Worm (Caenorhabditis elegans) whole organism, L4 larva: ENCODE data around the gene hum-5.

Experiments
- F10B5.3 ChIP-seq: sonication (generic microtip); optimal IDR thresholded peaks from 2 replicates; lab custom pipeline; 2016; ENCODE audit warnings: mild to moderate bottlenecking, missing genetic modification characterization, missing compliant biosample characterization
- F49E8.2 ChIP-seq: sonication (generic microtip); optimal IDR thresholded peaks from 2 replicates; lab custom pipeline; 2016; ENCODE audit warnings: missing compliant biosample characterization, mild to moderate bottlenecking, missing genetic modification characterization, borderline replicate concordance
- Y48G9A.11 ChIP-seq: fragments of 200-800 bp; sonication (Bioruptor generic); IDR thresholded peaks from 2 replicates; pipeline ENCODE4 v1.3.6; 2022; ENCODE audit warnings: missing genetic modification reagents, missing genetic modification characterization, missing compliant biosample characterization
- Y75B8A.6 ChIP-seq: fragments of 200-800 bp; sonication (Bioruptor generic); IDR thresholded peaks from 2 replicates; pipeline ENCODE4 v1.3.6; 2022; ENCODE audit warnings: missing genetic modification reagents, missing genetic modification characterization, missing compliant biosample characterization
- ZK337.2 ChIP-seq: fragments of 200-800 bp; sonication (Bioruptor generic); IDR thresholded peaks from 2 replicates; pipeline ENCODE4 v1.3.6; 2022; ENCODE audit warnings: missing genetic modification reagents, missing genetic modification characterization, missing compliant biosample characterization
- ZK546.5 ChIP-seq, 2 experiments: sonication (generic microtip); optimal IDR thresholded peaks; 2 replicates each; lab custom pipeline; 2017; ENCODE audit warnings: missing biosample characterization in 2 of 2, missing genetic modification characterization in 2 of 2
- ceh-82 ChIP-seq: sonication (generic microtip); optimal IDR thresholded peaks from 2 replicates; lab custom pipeline; 2017; ENCODE audit warnings: missing biosample characterization, missing genetic modification characterization
- ces-1 ChIP-seq: fragments of 150-350 bp; sonication (generic microtip); optimal IDR thresholded peaks from 4 replicates; lab custom pipeline; 2014; ENCODE audit warnings: missing biosample characterization, missing genetic modification reagents, missing genetic modification characterization
- daf-16 ChIP-seq, 3 experiments: sonication (generic microtip); optimal IDR thresholded peaks; 2 replicates each; lab custom pipeline; 2016 to 2017; ENCODE audit warnings: missing genetic modification characterization in 3 of 3, missing genetic modification reagents in 3 of 3, mild to moderate bottlenecking in 2 of 3, missing compliant biosample characterization in 2 of 3, missing biosample characterization in 1 of 3, moderate library complexity in 1 of 3
- daf-19 ChIP-seq: fragments of 200-800 bp; sonication (Bioruptor generic); conservative IDR thresholded peaks from 2 replicates; pipeline ENCODE4 v1.3.6; 2022; ENCODE audit warnings: missing genetic modification characterization, missing compliant biosample characterization
- dmd-6 ChIP-seq: fragments of 200-800 bp; sonication (Bioruptor generic); IDR thresholded peaks from 2 replicates; pipeline ENCODE4 v1.3.6; 2022; ENCODE audit warnings: missing genetic modification reagents, missing genetic modification characterization, missing compliant biosample characterization
- dmd-9 ChIP-seq: fragments of 200-800 bp; sonication (Bioruptor generic); IDR thresholded peaks from 2 replicates; pipeline ENCODE4 v1.3.6; 2022; ENCODE audit warnings: missing genetic modification reagents, missing genetic modification characterization, missing compliant biosample characterization
- egl-43 ChIP-seq: fragments of 200-800 bp; sonication (Bioruptor generic); IDR thresholded peaks from 2 replicates; pipeline ENCODE4 v1.3.6; 2022; ENCODE audit warnings: missing genetic modification reagents, missing genetic modification characterization, missing compliant biosample characterization
- hlh-11 ChIP-seq: fragments of 200-800 bp; sonication (Bioruptor generic); optimal IDR thresholded peaks from 2 replicates; lab custom pipeline; 2018; ENCODE audit warnings: mild to moderate bottlenecking, missing genetic modification characterization, missing compliant biosample characterization
- hlh-30 ChIP-seq: sonication (generic microtip); optimal IDR thresholded peaks from 2 replicates; lab custom pipeline; 2017; ENCODE audit warnings: antibody characterized with exemption, mild to moderate bottlenecking, missing genetic modification characterization, missing compliant biosample characterization; ENCODE audit not compliant: insufficient read depth
- hmg-1.1 ChIP-seq: fragments of 200-800 bp; sonication (Bioruptor generic); IDR thresholded peaks from 2 replicates; pipeline ENCODE4 v1.3.6; 2022; ENCODE audit warnings: missing genetic modification reagents, missing genetic modification characterization, missing compliant biosample characterization
- lin-38 ChIP-seq: fragments of 200-800 bp; sonication (Bioruptor generic); IDR thresholded peaks from 2 replicates; pipeline ENCODE4 v1.3.6; 2022; ENCODE audit warnings: missing genetic modification reagents, missing genetic modification characterization, missing compliant biosample characterization
- lir-3 ChIP-seq: sonication (generic microtip); optimal IDR thresholded peaks from 2 replicates; lab custom pipeline; 2016; ENCODE audit warnings: mild to moderate bottlenecking, missing genetic modification characterization, missing compliant biosample characterization
- lsy-2 ChIP-seq, 2 experiments: fragments of 150-350 bp in 1 of 2; sonication (generic microtip) in 1 of 2; optimal IDR thresholded peaks; 2 replicates each; lab custom pipeline; 2014 to 2017; ENCODE audit warnings: missing biosample characterization in 2 of 2, missing genetic modification characterization in 2 of 2
- madf-5 ChIP-seq, 2 experiments: fragments of 200-800 bp; sonication (Bioruptor generic); IDR thresholded peaks; 2 replicates each; pipeline ENCODE4 v1.3.6; 2022; ENCODE audit warnings: missing compliant biosample characterization in 2 of 2, missing genetic modification characterization in 2 of 2
- madf-9 ChIP-seq: fragments of 200-800 bp; sonication (Bioruptor generic); conservative IDR thresholded peaks from 2 replicates; pipeline ENCODE4 v1.3.6; 2022; ENCODE audit warnings: missing genetic modification reagents, missing genetic modification characterization, missing compliant biosample characterization
- mdl-1 ChIP-seq, 2 experiments: fragments of 150-350 bp in 1 of 2; sonication (generic microtip) in 1 of 2; optimal IDR thresholded peaks; 2 replicates each; lab custom pipeline; 2014 to 2017; ENCODE audit warnings: missing biosample characterization in 2 of 2, missing genetic modification characterization in 2 of 2
- mep-1 ChIP-seq: fragments of 150-350 bp; sonication (generic microtip); optimal IDR thresholded peaks from 3 replicates; lab custom pipeline; 2014; ENCODE audit warnings: missing biosample characterization, missing genetic modification characterization
- mxl-3 ChIP-seq: fragments of 200-800 bp; sonication (Bioruptor generic); optimal IDR thresholded peaks from 2 replicates; lab custom pipeline; 2018; ENCODE audit warnings: mild to moderate bottlenecking, missing genetic modification characterization, missing compliant biosample characterization
- nhr-11 ChIP-seq: fragments of 150-350 bp; optimal IDR thresholded peaks from 2 replicates; lab custom pipeline; 2014; ENCODE audit warnings: missing biosample characterization, missing genetic modification characterization
- nhr-111 ChIP-seq: fragments of 200-800 bp; sonication (Bioruptor generic); optimal IDR thresholded peaks from 2 replicates; lab custom pipeline; 2018; ENCODE audit warnings: mild to moderate bottlenecking, missing genetic modification characterization, missing compliant biosample characterization
- nhr-28 ChIP-seq: fragments of 150-350 bp; optimal IDR thresholded peaks from 2 replicates; lab custom pipeline; 2014; ENCODE audit warnings: missing biosample characterization, missing genetic modification characterization
- nhr-41 ChIP-seq: fragments of 200-800 bp; sonication (Bioruptor generic); IDR thresholded peaks from 2 replicates; pipeline ENCODE4 v1.3.6; 2022; ENCODE audit warnings: missing genetic modification reagents, missing genetic modification characterization, missing compliant biosample characterization
- nhr-42 ChIP-seq: fragments of 200-800 bp; sonication (Bioruptor generic); IDR thresholded peaks from 2 replicates; pipeline ENCODE4 v1.3.6; 2022; ENCODE audit warnings: missing genetic modification characterization, missing compliant biosample characterization
- nhr-76 ChIP-seq: fragments of 150-350 bp; optimal IDR thresholded peaks from 2 replicates; lab custom pipeline; 2014; ENCODE audit warnings: missing biosample characterization, missing genetic modification characterization
- pha-4 ChIP-seq, 2 experiments: fragments of 150-350 bp in 1 of 2; fragments of 200-800 bp in 1 of 2; sonication (Bioruptor generic) in 1 of 2; IDR thresholded peaks in 1 of 2; optimal IDR thresholded peaks in 1 of 2; 2 replicates each; pipeline versions ENCODE4 v1.3.6 to Lab custom; 2014 to 2022; ENCODE audit warnings: missing genetic modification characterization in 2 of 2, missing genetic modification reagents in 2 of 2, missing biosample characterization in 1 of 2, missing compliant biosample characterization in 1 of 2
- php-3 ChIP-seq: fragments of 200-800 bp; sonication (Bioruptor generic); IDR thresholded peaks from 2 replicates; pipeline ENCODE4 v1.3.6; 2022; ENCODE audit warnings: missing genetic modification reagents, missing genetic modification characterization, missing compliant biosample characterization
- rbr-2 ChIP-seq: sonication (generic microtip); optimal IDR thresholded peaks from 2 replicates; lab custom pipeline; 2016; ENCODE audit warnings: missing genotype, missing genetic modification characterization, missing compliant biosample characterization
- sdz-12 ChIP-seq: fragments of 200-800 bp; sonication (Bioruptor generic); optimal IDR thresholded peaks from 2 replicates; lab custom pipeline; 2018; ENCODE audit warnings: mild to moderate bottlenecking, missing genetic modification characterization, missing compliant biosample characterization
- set-16 ChIP-seq: fragments of 200-800 bp; sonication (Bioruptor generic); IDR thresholded peaks from 2 replicates; pipeline ENCODE4 v1.3.6; 2022; ENCODE audit warnings: missing genetic modification reagents, missing genetic modification characterization, missing compliant biosample characterization
- unc-62 ChIP-seq, 3 experiments: fragments of 150-350 bp in 1 of 3; sonication (generic microtip); optimal IDR thresholded peaks in 2 of 3; peaks in 1 of 3; 1 replicate in 1 of 3; 2 replicates in 2 of 3; lab custom pipeline; 2014 to 2017; ENCODE audit warnings: missing biosample characterization in 3 of 3, missing genetic modification characterization in 3 of 3, missing genetic modification reagents in 3 of 3, missing genotype in 1 of 3
- zfp-2 ChIP-seq: sonication (generic microtip); optimal IDR thresholded peaks from 2 replicates; lab custom pipeline; 2016; ENCODE audit warnings: mild to moderate bottlenecking, missing genetic modification characterization, missing compliant biosample characterization
- zfp-3 ChIP-seq: fragments of 200-800 bp; sonication (Bioruptor generic); conservative IDR thresholded peaks from 2 replicates; pipeline ENCODE4 v1.3.6; 2022; ENCODE audit warnings: missing genetic modification reagents, missing genetic modification characterization, missing compliant biosample characterization

hum-5 gene

DNA sequence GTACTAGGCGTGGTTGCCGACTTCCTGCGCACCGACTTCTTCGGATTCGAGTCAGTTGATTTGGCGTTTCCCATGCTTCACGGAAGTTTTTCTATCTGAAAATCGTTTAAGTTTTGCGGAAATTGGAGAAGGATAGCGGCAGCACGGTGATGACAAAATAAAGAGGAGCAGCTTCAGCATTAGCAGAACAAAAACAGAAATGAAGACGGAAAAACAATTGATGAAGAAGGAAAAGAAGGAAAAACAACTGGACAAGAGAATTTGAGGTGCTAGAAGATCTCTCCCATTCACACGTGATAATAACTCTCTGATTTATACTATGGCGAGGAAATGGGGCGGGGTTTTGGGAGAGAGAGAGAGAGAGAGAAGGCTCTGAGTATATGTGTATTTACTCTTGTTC, 44.6 kb downstream of the hum-5 start, which contains the start of gene glb-11:
TSS of gene glb-11 (minus strand) at position 101 of the 400 bp plus-strand sequence.
- TF ChIP-seq unc-62 (GFP tag; optimal IDR thresholded peaks at IDR 0.05 in 1 of 2; lab: Kevin White, UChicago) (peak in 1 of 2 experiments; percentile 19), unc-62 (tag; optimal IDR thresholded peaks at IDR 0.05; lab: Kevin White, UChicago) (no peak), nhr-42 (no peak), daf-16 (GFP tag; optimal IDR thresholded peaks at IDR 0.05; lab: Kevin White, UChicago) (peak in 1 of 2 experiments; percentile 54), daf-16 (tag; optimal IDR thresholded peaks at IDR 0.05; lab: Kevin White, UChicago) (no peak)
- TF ChIP-seq, all 104 proteins: peak for 2

ce11 chrIII:3991362-3991761, 45.3 kb downstream of the hum-5 start:
- TF ChIP-seq madf-5 (GFP tag; IDR thresholded peaks at IDR 0.05; lab: Robert Waterston, UW), result no peak
- no peak for TF ChIP-seq zfp-2 (tag; lab: Kevin White, UChicago)
- no peak for TF ChIP-seq nhr-42
- TF ChIP-seq pha-4 (GFP tag; IDR thresholded peaks at IDR 0.05; lab: Robert Waterston, UW), result no peak
- TF ChIP-seq pha-4 (tag; optimal IDR thresholded peaks at IDR 0.05; lab: Kevin White, UChicago), result no peak
- no peak for TF ChIP-seq F10B5.3
- no peak for TF ChIP-seq madf-9 (GFP tag; lab: Robert Waterston, UW)
- TF ChIP-seq sdz-12 (GFP tag; lab: Kevin White, UChicago), result no peak
- TF ChIP-seq Y48G9A.11 (GFP tag; lab: Robert Waterston, UW), result no peak
- no peak for TF ChIP-seq nhr-41 (GFP tag; lab: Robert Waterston, UW)
- TF ChIP-seq ZK546.5 (tag; optimal IDR thresholded peaks at IDR 0.05; lab: Kevin White, UChicago), result no peak
- TF ChIP-seq nhr-76 (tag; lab: Kevin White, UChicago), result no peak
- TF ChIP-seq ces-1, result no peak
- TF ChIP-seq mep-1, result no peak
- no peak for TF ChIP-seq lir-3 (tag; lab: Kevin White, UChicago)
- TF ChIP-seq zfp-3, result no peak
- no peak for TF ChIP-seq dmd-9 (GFP tag; lab: Robert Waterston, UW)
- no peak for TF ChIP-seq ZK337.2
- no peak for TF ChIP-seq nhr-28
- TF ChIP-seq php-3 (GFP tag; lab: Robert Waterston, UW), result no peak

DNA sequence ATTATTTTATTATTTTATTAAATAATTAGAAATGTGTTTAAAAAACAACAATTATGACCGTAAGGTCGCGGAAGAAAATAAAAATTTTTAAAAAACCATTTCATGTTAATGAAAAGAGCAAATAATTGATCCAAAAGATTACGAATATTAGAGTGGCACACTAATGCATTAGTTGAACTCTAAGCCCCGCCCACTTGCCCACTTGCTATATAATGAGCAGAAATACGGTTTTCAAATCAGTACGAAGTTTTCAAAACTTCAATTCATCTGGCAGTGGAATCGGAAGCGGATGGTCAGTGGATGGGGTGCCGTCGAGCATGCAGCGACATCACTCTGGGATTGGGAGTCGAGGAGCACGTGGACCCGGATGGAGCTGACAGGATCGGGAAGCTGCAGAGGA, 48.9 kb downstream of the hum-5 start, which contains the start of gene C36E8.6:
TSS of gene C36E8.6 (plus strand) at position 301 of the 400 bp plus-strand sequence.
- TF ChIP-seq pha-4 (GFP tag; IDR thresholded peaks at IDR 0.05; lab: Robert Waterston, UW) (no peak), pha-4 (tag; optimal IDR thresholded peaks at IDR 0.05; lab: Kevin White, UChicago) (no peak), Y48G9A.11 (GFP tag; lab: Robert Waterston, UW) (no peak), nhr-111 (no peak), Y75B8A.6 (GFP tag; lab: Robert Waterston, UW) (no peak), set-16 (GFP tag; lab: Robert Waterston, UW) (peak; percentile 39; the same call in 1 of the 2 replicates)

DNA sequence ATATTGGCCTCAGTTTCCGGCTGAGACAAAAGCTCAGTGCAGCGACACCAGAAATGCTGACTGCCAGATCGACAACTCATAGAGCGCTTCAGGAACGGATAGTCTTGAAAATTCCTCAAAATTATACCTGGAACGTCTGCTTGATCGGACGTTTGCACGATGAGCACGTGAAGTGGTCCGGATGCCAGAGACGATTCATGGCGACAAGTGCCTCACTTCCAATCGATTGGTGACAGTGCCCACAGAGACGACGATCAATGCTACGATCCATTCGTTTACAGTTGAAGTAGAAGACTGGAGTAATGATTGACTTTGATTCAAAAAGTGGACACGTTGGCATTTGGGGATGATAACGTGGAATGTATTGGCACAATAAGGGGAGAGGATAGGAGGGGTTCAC, 50.3 kb downstream of the hum-5 start, which contains the start of gene Y1A5A.1:
TSS of gene Y1A5A.1 (minus strand) at position 294 of the 400 bp plus-strand sequence.
- TF ChIP-seq unc-62 (GFP tag; optimal IDR thresholded peaks at IDR 0.05 in 1 of 2; lab: Kevin White, UChicago), result peak in 1 of 2 experiments; percentile 93
- no peak for TF ChIP-seq unc-62 (tag; optimal IDR thresholded peaks at IDR 0.05; lab: Kevin White, UChicago)
- TF ChIP-seq lir-3 (tag; lab: Kevin White, UChicago), result no peak
- no peak for TF ChIP-seq lin-38 (GFP tag; lab: Robert Waterston, UW)
- TF ChIP-seq, all 104 proteins: peak for 1

DNA sequence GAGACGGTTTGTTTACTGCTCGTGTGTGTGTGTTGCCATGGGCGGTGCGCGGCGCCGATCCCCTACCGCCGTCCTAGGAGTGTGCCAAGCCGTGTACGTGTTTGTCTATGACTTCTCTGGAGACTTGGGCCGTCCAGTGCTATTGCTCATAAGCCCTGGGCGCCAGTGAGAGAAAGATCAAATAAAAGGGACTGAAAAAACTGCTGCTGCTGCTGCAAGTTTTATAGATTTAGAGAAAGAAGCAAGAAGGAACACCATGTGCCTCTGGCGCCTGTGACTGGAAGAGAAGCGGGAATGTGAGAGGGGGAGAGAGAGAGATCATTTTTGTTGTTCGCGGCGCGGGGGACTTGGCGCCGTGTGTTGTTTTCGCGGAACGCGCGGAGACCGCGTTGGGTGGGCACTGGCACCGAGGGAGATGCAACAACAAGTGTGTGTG, 52.6 kb downstream of the hum-5 start:
- TF ChIP-seq daf-19, result no peak
- TF ChIP-seq pha-4 (GFP tag; IDR thresholded peaks at IDR 0.05; lab: Robert Waterston, UW), result peak; percentile 55; the same call in 1 of the 2 replicates
- TF ChIP-seq pha-4 (tag; optimal IDR thresholded peaks at IDR 0.05; lab: Kevin White, UChicago), result no peak
- TF ChIP-seq nhr-11 (tag; lab: Kevin White, UChicago), result peak; percentile 39
- no peak for TF ChIP-seq unc-62 (GFP tag; optimal IDR thresholded peaks at IDR 0.05 in 1 of 2; lab: Kevin White, UChicago)
- TF ChIP-seq unc-62 (tag; optimal IDR thresholded peaks at IDR 0.05; lab: Kevin White, UChicago), result no peak
- TF ChIP-seq mdl-1 (tag; optimal IDR thresholded peaks at IDR 0.05; lab: Kevin White, UChicago), result peak; percentile 75 to 86
- peak; percentile 56 for TF ChIP-seq hmg-1.1 (GFP tag; lab: Robert Waterston, UW)
- TF ChIP-seq egl-43 (GFP tag; lab: Robert Waterston, UW), result 0 out of 2 replicates have a peak, but pooled peaks have one; percentile 27
- no peak for TF ChIP-seq F49E8.2
- TF ChIP-seq mxl-3, result peak; percentile 75
- no peak for TF ChIP-seq ceh-82 (tag; lab: Kevin White, UChicago)
- peak in 1 of 2 experiments; percentile 94 for TF ChIP-seq daf-16 (GFP tag; optimal IDR thresholded peaks at IDR 0.05; lab: Kevin White, UChicago)
- no peak for TF ChIP-seq daf-16 (tag; optimal IDR thresholded peaks at IDR 0.05; lab: Kevin White, UChicago)
- peak; percentile 39 for TF ChIP-seq dmd-6 (GFP tag; lab: Robert Waterston, UW)
- peak; percentile 70 for TF ChIP-seq hlh-11
- peak; percentile 76 for TF ChIP-seq rbr-2 (tag; lab: Kevin White, UChicago)
- TF ChIP-seq lsy-2 (tag; optimal IDR thresholded peaks at IDR 0.05; lab: Kevin White, UChicago), result peak in 1 of 2 experiments; percentile 18
- peak; percentile 43 for TF ChIP-seq mep-1
- TF ChIP-seq madf-9 (GFP tag; lab: Robert Waterston, UW), result peak; percentile 86
- TF ChIP-seq hlh-30 (tag; lab: Kevin White, UChicago), result peak; percentile 66
- TF ChIP-seq nhr-111, result no peak
